Fruit fly (Drosophila melanogaster): ENCODE results near the gene CG4502.

DNA sequence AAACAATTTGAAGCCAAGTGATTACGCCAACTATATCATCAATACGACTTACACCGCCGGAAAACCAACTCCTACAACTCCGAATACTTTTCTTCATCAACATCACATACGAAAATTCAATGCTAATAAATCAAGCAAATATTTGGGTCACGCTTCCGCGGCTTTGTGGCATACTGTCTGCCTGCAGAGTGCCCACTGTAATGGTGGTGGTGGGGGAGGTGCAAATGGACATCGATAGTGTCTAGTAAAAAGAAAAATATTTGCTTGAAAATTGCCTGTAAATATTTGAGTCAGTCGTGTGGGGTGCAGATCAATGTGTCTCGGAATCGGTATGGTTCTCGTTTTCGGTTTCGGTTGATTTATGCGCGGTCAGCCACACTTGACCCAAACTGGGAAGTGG lies 38.2 kb downstream of the CG4502 start:
- no peak for TF ChIP-seq CG8478 (optimal IDR thresholded peaks at IDR 0.05)
- TF ChIP-seq CTCF (optimal IDR thresholded peaks at IDR 0.05): no peak

Data from S2 (cell line).